Fruit fly (Drosophila melanogaster) whole organism, embryonic: ENCODE measurements around the gene feo.

Source experiments
- ATbp ChIP-seq: fragments of 200-800 bp; sonication (Bioruptor generic); optimal IDR thresholded peaks from 2 replicates; lab custom pipeline; 2017; ENCODE audit warnings: missing biosample characterization, mild to moderate bottlenecking, missing genetic modification characterization, missing genetic modification reagents
- Abd-B ChIP-seq: fragments of 200-800 bp; sonication (Bioruptor generic); optimal IDR thresholded peaks from 2 replicates; lab custom pipeline; 2018; ENCODE audit warnings: missing biosample characterization, mild to moderate bottlenecking, missing genetic modification characterization, moderate library complexity
- Atf3 ChIP-seq: fragments of 200-800 bp; sonication (Bioruptor generic); optimal IDR thresholded peaks from 3 replicates; lab custom pipeline; 2016; ENCODE audit warnings: missing biosample characterization, missing genetic modification characterization
- CG13287 ChIP-seq: fragments of 200-800 bp; sonication (Bioruptor generic); IDR thresholded peaks from 2 replicates; pipeline ENCODE4 v1.3.6; 2022; ENCODE audit warnings: missing biosample characterization, missing genetic modification characterization; ENCODE audit not compliant: partially characterized antibody
- CG13894 ChIP-seq: fragments of 200-800 bp; sonication (Bioruptor generic); optimal IDR thresholded peaks from 3 replicates; lab custom pipeline; 2018; ENCODE audit warnings: missing biosample characterization, mild to moderate bottlenecking, missing genetic modification characterization, moderate library complexity
- CG15601 ChIP-seq: fragments of 200-800 bp; sonication (Bioruptor generic); optimal IDR thresholded peaks from 3 replicates; lab custom pipeline; 2019; ENCODE audit warnings: missing biosample characterization, mild to moderate bottlenecking, missing genetic modification characterization, moderate library complexity
- CG1647 ChIP-seq: fragments of 200-800 bp; sonication (Bioruptor generic); optimal IDR thresholded peaks from 3 replicates; lab custom pipeline; 2016; ENCODE audit warnings: missing biosample characterization, missing genetic modification characterization
- CG16813 ChIP-seq: fragments of 200-800 bp; sonication (Bioruptor generic); IDR thresholded peaks from 3 replicates; pipeline ENCODE4 v1.3.6; 2022; ENCODE audit warnings: missing biosample characterization, missing genetic modification characterization; ENCODE audit not compliant: partially characterized antibody
- CG16815 ChIP-seq: fragments of 200-800 bp; sonication (Bioruptor generic); optimal IDR thresholded peaks from 3 replicates; lab custom pipeline; 2017; ENCODE audit warnings: missing biosample characterization, mild to moderate bottlenecking, missing genetic modification characterization
- CG17186 ChIP-seq: fragments of 200-800 bp; sonication (Bioruptor generic); optimal IDR thresholded peaks from 3 replicates; lab custom pipeline; 2017; ENCODE audit warnings: missing biosample characterization, missing genetic modification reagents, missing genetic modification characterization
- CG17361 ChIP-seq: fragments of 200-800 bp; sonication (Bioruptor generic); IDR thresholded peaks from 3 replicates; pipeline ENCODE4 v1.3.6; 2022; ENCODE audit warnings: missing biosample characterization, missing genetic modification characterization
- CG2199 ChIP-seq: fragments of 200-800 bp; sonication (Bioruptor generic); IDR thresholded peaks from 3 replicates; pipeline ENCODE4 v1.3.6; 2022; ENCODE audit warnings: missing biosample characterization, missing genetic modification characterization
- CG30431 ChIP-seq: fragments of 200-800 bp; sonication (Bioruptor generic); optimal IDR thresholded peaks from 2 replicates; lab custom pipeline; 2017; ENCODE audit warnings: missing biosample characterization, missing genetic modification characterization
- CG31365 ChIP-seq: fragments of 200-800 bp; sonication (Bioruptor generic); optimal IDR thresholded peaks from 2 replicates; lab custom pipeline; 2018; ENCODE audit warnings: missing biosample characterization, mild to moderate bottlenecking, missing genetic modification characterization
- CG31388 ChIP-seq: fragments of 200-800 bp; sonication (Bioruptor generic); optimal IDR thresholded peaks from 2 replicates; lab custom pipeline; 2016; ENCODE audit warnings: missing biosample characterization, missing genetic modification characterization
- CG4360 ChIP-seq: fragments of 200-800 bp; sonication (Bioruptor generic); IDR thresholded peaks from 2 replicates; pipeline ENCODE4 v1.3.6; 2022; ENCODE audit warnings: missing biosample characterization, missing genetic modification characterization
- CG4617 ChIP-seq: fragments of 200-800 bp; sonication (Bioruptor generic); optimal IDR thresholded peaks from 3 replicates; lab custom pipeline; 2016; ENCODE audit warnings: missing biosample characterization, missing genetic modification characterization, borderline replicate concordance
- CG5245 ChIP-seq: fragments of 200-800 bp; sonication (Bioruptor generic); optimal IDR thresholded peaks from 3 replicates; lab custom pipeline; 2016; ENCODE audit warnings: missing biosample characterization, missing genetic modification characterization
- CG7963 ChIP-seq: fragments of 200-800 bp; sonication (Bioruptor generic); IDR thresholded peaks from 3 replicates; pipeline ENCODE4 v1.3.6; 2022; ENCODE audit warnings: missing biosample characterization, missing genetic modification characterization; ENCODE audit not compliant: partially characterized antibody
- CG8281 ChIP-seq: fragments of 200-800 bp; sonication (Bioruptor generic); optimal IDR thresholded peaks from 2 replicates; lab custom pipeline; 2018; ENCODE audit warnings: missing biosample characterization, mild to moderate bottlenecking, missing genetic modification characterization, moderate library complexity
- CG9727 ChIP-seq: fragments of 200-800 bp; sonication (Bioruptor generic); optimal IDR thresholded peaks from 3 replicates; lab custom pipeline; 2017; ENCODE audit warnings: missing biosample characterization, mild to moderate bottlenecking, missing genetic modification characterization
- CG9797 ChIP-seq: fragments of 200-800 bp; sonication (Bioruptor generic); optimal IDR thresholded peaks from 3 replicates; lab custom pipeline; 2018; ENCODE audit warnings: missing biosample characterization, mild to moderate bottlenecking, missing genetic modification characterization
- D ChIP-seq, 2 experiments: fragments of 200-800 bp in 1 of 2; fragments of >200 bp in 1 of 2; sonication (Bioruptor generic) in 1 of 2; optimal IDR thresholded peaks; 2 replicates in 1 of 2; 3 replicates in 1 of 2; lab custom pipeline; 2017; ENCODE audit warnings: mild to moderate bottlenecking in 1 of 2, missing biosample characterization in 1 of 2, missing genetic modification characterization in 1 of 2, missing genetic modification reagents in 1 of 2
- Dll ChIP-seq: fragments of 200-800 bp; sonication (Bioruptor generic); IDR thresholded peaks from 4 replicates; pipeline ENCODE4 v1.3.6; 2022; ENCODE audit warnings: missing biosample characterization, missing genetic modification characterization; ENCODE audit not compliant: partially characterized antibody
- Dp ChIP-seq: fragments of 200-800 bp; sonication (Bioruptor generic); optimal IDR thresholded peaks from 2 replicates; lab custom pipeline; 2018; ENCODE audit warnings: missing biosample characterization, mild to moderate bottlenecking, missing genetic modification characterization, moderate library complexity
- Lim3 ChIP-seq: fragments of 200-800 bp; sonication (Bioruptor generic); IDR thresholded peaks from 2 replicates; pipeline ENCODE4 v1.3.6; 2022; ENCODE audit warnings: missing biosample characterization, missing genetic modification characterization
- MESR4 ChIP-seq: fragments of 200-800 bp; sonication (Bioruptor generic); optimal IDR thresholded peaks from 2 replicates; lab custom pipeline; 2018; ENCODE audit warnings: missing biosample characterization, mild to moderate bottlenecking, missing genetic modification characterization, moderate library complexity
- Med ChIP-seq: fragments of 200-800 bp; sonication (Bioruptor generic); peaks from one replicate; lab custom pipeline; 2016; ENCODE audit warnings: missing biosample characterization, missing genetic modification characterization, mild to moderate bottlenecking, inconsistent platforms, moderate library complexity
- Opbp ChIP-seq: fragments of 200-800 bp; sonication (Bioruptor generic); IDR thresholded peaks from 3 replicates; pipeline ENCODE4 v1.3.6; 2022; ENCODE audit warnings: missing biosample characterization, missing genetic modification characterization; ENCODE audit not compliant: partially characterized antibody
- Sry-β ChIP-seq: fragments of 200-800 bp; sonication (Bioruptor generic); optimal IDR thresholded peaks from 2 replicates; lab custom pipeline; 2018; ENCODE audit warnings: missing biosample characterization, mild to moderate bottlenecking, missing genetic modification characterization, moderate library complexity
- ato ChIP-seq: fragments of 200-800 bp; sonication (Bioruptor generic); IDR thresholded peaks from 2 replicates; pipeline ENCODE4 v1.3.6; 2022; ENCODE audit warnings: missing biosample characterization, missing genetic modification characterization; ENCODE audit not compliant: partially characterized antibody
- bbx ChIP-seq: fragments of 200-800 bp; sonication (Bioruptor generic); IDR thresholded peaks from 2 replicates; pipeline ENCODE4 v1.3.6; 2022; ENCODE audit warnings: missing biosample characterization, missing genetic modification characterization; ENCODE audit not compliant: partially characterized antibody
- dmrt99B ChIP-seq: fragments of 200-800 bp; sonication (Bioruptor generic); optimal IDR thresholded peaks from 2 replicates; lab custom pipeline; 2018; ENCODE audit warnings: missing biosample characterization, mild to moderate bottlenecking, missing genetic modification characterization, moderate library complexity
- ewg ChIP-seq: fragments of 200-800 bp; sonication (Bioruptor generic); optimal IDR thresholded peaks from 3 replicates; lab custom pipeline; 2017; ENCODE audit warnings: mild to moderate bottlenecking, missing biosample characterization, missing genetic modification reagents, missing genetic modification characterization
- gsb ChIP-seq: fragments of 200-800 bp; sonication (Bioruptor generic); IDR thresholded peaks from 2 replicates; pipeline ENCODE4 v1.3.6; 2022; ENCODE audit warnings: missing biosample characterization, missing genetic modification characterization
- inv ChIP-seq: fragments of 200-800 bp; sonication (Bioruptor generic); IDR thresholded peaks from 2 replicates; pipeline ENCODE4 v1.3.6; 2022; ENCODE audit warnings: missing biosample characterization, missing genetic modification characterization; ENCODE audit not compliant: partially characterized antibody
- jigr1 ChIP-seq: fragments of 200-800 bp; sonication (Bioruptor generic); IDR thresholded peaks from 3 replicates; pipeline ENCODE4 v1.3.6; 2022; ENCODE audit warnings: missing biosample characterization, missing genetic modification characterization
- peb ChIP-seq: fragments of 200-800 bp; sonication (Bioruptor generic); IDR thresholded peaks from 2 replicates; pipeline ENCODE4 v1.3.6; 2022; ENCODE audit warnings: missing biosample characterization, missing genetic modification characterization
- ro ChIP-seq: fragments of 200-800 bp; sonication (Bioruptor generic); IDR thresholded peaks from 2 replicates; pipeline ENCODE4 v1.3.6; 2022; ENCODE audit warnings: missing biosample characterization, missing genetic modification characterization
- row ChIP-seq: fragments of 200-800 bp; sonication (Bioruptor generic); IDR thresholded peaks from 3 replicates; pipeline ENCODE4 v1.3.6; 2022; ENCODE audit warnings: missing biosample characterization, missing genetic modification characterization
- sens ChIP-seq: fragments of 200-800 bp; sonication (Bioruptor generic); peaks from one replicate; lab custom pipeline; 2016; ENCODE audit warnings: missing biosample characterization, missing genetic modification characterization
- trh ChIP-seq: fragments of 200-800 bp; sonication (Bioruptor generic); optimal IDR thresholded peaks from 2 replicates; lab custom pipeline; 2016; ENCODE audit warnings: missing biosample characterization, missing genetic modification characterization
- twi ChIP-seq: fragments of 200-800 bp; optimal IDR thresholded peaks from 2 replicates; lab custom pipeline; 2019; ENCODE audit warnings: missing biosample characterization, mild to moderate bottlenecking, missing genetic modification characterization, moderate library complexity
- unc-4 ChIP-seq: fragments of 200-800 bp; sonication (Bioruptor generic); IDR thresholded peaks from 2 replicates; pipeline ENCODE4 v1.3.6; 2022; ENCODE audit warnings: missing biosample characterization, missing genetic modification characterization; ENCODE audit not compliant: partially characterized antibody
- vnd ChIP-seq: fragments of 200-800 bp; sonication (Bioruptor generic); IDR thresholded peaks from 3 replicates; pipeline ENCODE4 v1.3.6; 2022; ENCODE audit warnings: missing biosample characterization, missing genetic modification characterization; ENCODE audit not compliant: partially characterized antibody
- vvl ChIP-seq: fragments of 200-800 bp; sonication (Bioruptor generic); IDR thresholded peaks from 2 replicates; pipeline ENCODE4 v1.3.6; 2022; ENCODE audit warnings: missing biosample characterization, missing genetic modification characterization
- zen2 ChIP-seq: fragments of 200-800 bp; sonication (Bioruptor generic); IDR thresholded peaks from 3 replicates; pipeline ENCODE4 v1.3.6; 2022; ENCODE audit warnings: missing biosample characterization, missing genetic modification characterization; ENCODE audit not compliant: partially characterized antibody

The feo gene

dm6 chrX:10877087-10877935 is 22.6 kb upstream of the feo start, which contains the start of gene CG1637 (continued):
- TF ChIP-seq trh, result no peak
- peak; percentile 32; the same call in 1 of the 3 replicates for TF ChIP-seq CG7963 (GFP tag; lab: Robert Waterston, UW)
- peak; percentile 35 for TF ChIP-seq CG17186 (GFP tag; lab: Kevin White, UChicago)
- peak; percentile 32 for TF ChIP-seq Med (GFP tag; lab: Kevin White, UChicago)
- TF ChIP-seq gsb (GFP tag; lab: Robert Waterston, UW), result no peak
- TF ChIP-seq CG31388 (GFP tag; lab: Kevin White, UChicago), result no peak
- peak; percentile 64 for TF ChIP-seq MESR4
- TF ChIP-seq unc-4 (GFP tag; lab: Robert Waterston, UW), result peak; percentile 65
- TF ChIP-seq CG16813 (GFP tag; lab: Robert Waterston, UW), result peak; percentile 68
- peak; percentile 21 for TF ChIP-seq CG9727 (GFP tag; lab: Kevin White, UChicago)
- TF ChIP-seq vvl (GFP tag; lab: Robert Waterston, UW), result peak; percentile 44; the same call in 1 of the 2 replicates
- TF ChIP-seq Lim3 (GFP tag; lab: Robert Waterston, UW), result no peak
- TF ChIP-seq peb (GFP tag; lab: Robert Waterston, UW), result no peak
- peak; percentile 42 for TF ChIP-seq dmrt99B (tag; lab: Kevin White, UChicago)
- TF ChIP-seq CG4617 (GFP tag; lab: Kevin White, UChicago), result peak; percentile 73
- TF ChIP-seq D (optimal IDR thresholded peaks at IDR 0.05; lab: Kevin White, UChicago), result peak; percentile 52
- no peak for TF ChIP-seq D (GFP tag; optimal IDR thresholded peaks at IDR 0.05; lab: Kevin White, UChicago)
- TF ChIP-seq CG16815 (GFP tag; lab: Kevin White, UChicago), result no peak
- no peak for TF ChIP-seq CG5245 (GFP tag; lab: Kevin White, UChicago)
- peak; percentile 92 for TF ChIP-seq Dp (GFP tag; lab: Kevin White, UChicago)
- no peak for TF ChIP-seq CG8281 (tag; lab: Kevin White, UChicago)
- TF ChIP-seq ewg, result no peak
- peak; percentile 45 for TF ChIP-seq inv (GFP tag; lab: Robert Waterston, UW)
- peak; percentile 75 for TF ChIP-seq CG9797 (GFP tag; lab: Kevin White, UChicago)
- peak; percentile 39 for TF ChIP-seq ato
- TF ChIP-seq zen2 (GFP tag; lab: Robert Waterston, UW), result peak; percentile 66
- no peak for TF ChIP-seq twi (tag; lab: Kevin White, UChicago)
- peak; percentile 79 for TF ChIP-seq sens (GFP tag; lab: Kevin White, UChicago)
- TF ChIP-seq CG30431 (GFP tag; lab: Kevin White, UChicago), result no peak
- TF ChIP-seq Dll, result peak; percentile 72
- TF ChIP-seq Atf3, result no peak
- TF ChIP-seq CG4360 (GFP tag; lab: Robert Waterston, UW), result peak; percentile 89
- TF ChIP-seq Opbp, result peak; percentile 70; the same call in 2 of the 3 replicates
- no peak for TF ChIP-seq jigr1 (GFP tag; lab: Robert Waterston, UW)
- TF ChIP-seq Abd-B (GFP tag; lab: Kevin White, UChicago), result no peak
- peak; percentile 62 for TF ChIP-seq Sry-β (GFP tag; lab: Kevin White, UChicago)
- TF ChIP-seq CG13287 (GFP tag; lab: Robert Waterston, UW), result peak; percentile 78
- TF ChIP-seq CG31365 (tag; lab: Kevin White, UChicago), result no peak
- TF ChIP-seq CG1647, result no peak
- TF ChIP-seq CG17361 (GFP tag; lab: Robert Waterston, UW), result no peak
- TF ChIP-seq vnd (GFP tag; lab: Robert Waterston, UW), result peak; percentile 49; the same call in 1 of the 3 replicates
- TF ChIP-seq ro, result no peak
- peak; percentile 82 for TF ChIP-seq bbx
- TF ChIP-seq row, result 0 out of 3 replicates have a peak, but pooled peaks have one; percentile 8
- no peak for TF ChIP-seq ATbp (GFP tag; lab: Kevin White, UChicago)
- TF ChIP-seq CG13894, result no peak
- TF ChIP-seq CG2199 (GFP tag; lab: Robert Waterston, UW), result no peak
- TF ChIP-seq CG15601 (tag; lab: Kevin White, UChicago), result no peak
